Worm (Caenorhabditis elegans): ENCODE measurements around the gene Y69F12A.1.
A peak's percentile ranks its signal among the peaks of the same experiment; 100 is the strongest.
"Not testable (repeated sequence)": the region's sequence is repeated elsewhere in the genome, so short reads cannot be mapped to it uniquely, and the experiment has no call there.

The Y69F12A.1 gene

DNA sequence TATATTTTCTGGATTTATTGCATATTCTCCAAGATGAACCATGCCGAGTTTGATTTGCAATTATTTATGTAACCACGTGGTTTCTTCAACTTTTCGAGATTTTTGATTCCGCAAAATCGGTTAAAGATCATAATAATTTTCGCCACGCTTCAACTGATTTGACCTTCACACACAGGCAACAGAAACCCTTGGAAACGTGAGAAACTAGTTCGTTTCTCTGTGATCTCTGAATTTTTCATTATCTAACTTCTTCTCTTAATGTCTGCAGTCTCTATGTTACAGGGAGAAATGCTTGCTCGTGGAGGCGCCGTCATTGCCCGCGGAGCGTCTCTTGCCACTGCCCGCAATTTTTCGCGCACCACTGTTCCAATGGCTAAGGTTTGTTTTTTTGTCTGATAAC is 8.6 kb downstream of the Y69F12A.1 start, which contains the start of gene fum-1 (continued):
- TF ChIP-seq ztf-28 (GFP tag; IDR thresholded peaks at IDR 0.05) (no peak), lsl-1 (GFP tag; optimal IDR thresholded peaks at IDR 0.05) (no peak), gei-17 (GFP tag; optimal IDR thresholded peaks at IDR 0.05) (no peak), ztf-3 (GFP tag; optimal IDR thresholded peaks at IDR 0.05) (no peak), xnd-1 (tag; optimal IDR thresholded peaks at IDR 0.05) (no peak), nfya-1 (tag; optimal IDR thresholded peaks at IDR 0.05; ENCODE audit: borderline replicate concordance, insufficient read depth) (no peak), tbp1 (GFP tag; optimal IDR thresholded peaks at IDR 0.05) (no peak), ets-4 (GFP tag; optimal IDR thresholded peaks at IDR 0.05) (no peak), rcor-1 (GFP tag; IDR thresholded peaks at IDR 0.05) (no peak), pbrm-1 (GFP tag; IDR thresholded peaks at IDR 0.05) (no peak), somi-1 (GFP tag; optimal IDR thresholded peaks at IDR 0.05) (peak; percentile 58), fkh-3 (tag; optimal IDR thresholded peaks at IDR 0.05) (no peak), C17E4.6 (GFP tag; IDR thresholded peaks at IDR 0.05) (no peak), egrh-3 (GFP tag; IDR thresholded peaks at IDR 0.05) (no peak), dpl-1 (GFP tag; optimal IDR thresholded peaks at IDR 0.05) (no peak), tbx-9 (tag; optimal IDR thresholded peaks at IDR 0.05; ENCODE audit: borderline replicate concordance) (no peak), akir-1 (GFP tag; optimal IDR thresholded peaks at IDR 0.05) (no peak), die-1 (tag; optimal IDR thresholded peaks at IDR 0.05) (no peak), Y56A3A.18 (GFP tag; IDR thresholded peaks at IDR 0.05) (no peak), ceh-79 (tag; optimal IDR thresholded peaks at IDR 0.05) (no peak), chd-7 (tag; optimal IDR thresholded peaks at IDR 0.05) (no peak), F55B11.4 (tag; optimal IDR thresholded peaks at IDR 0.05; ENCODE audit: borderline replicate concordance, insufficient read depth) (no peak), ztf-18 (tag; optimal IDR thresholded peaks at IDR 0.05) (peak; percentile 27), sptf-2 (GFP tag; optimal IDR thresholded peaks at IDR 0.05) (no peak), let-607 (tag; optimal IDR thresholded peaks at IDR 0.05) (peak in 1 of 2 experiments; percentile 27), snpc-1.3 (tag; optimal IDR thresholded peaks at IDR 0.05; ENCODE audit: insufficient read depth) (no peak), lir-1 (GFP tag; conservative IDR thresholded peaks at IDR 0.05) (no peak)

- TF ChIP-seq rpc-1 (optimal IDR thresholded peaks at IDR 0.05); rpc-1 (tag; optimal IDR thresholded peaks at IDR 0.05); hrde-1 (tag; optimal IDR thresholded peaks at IDR 0.05; ENCODE audit: borderline replicate concordance); xnd-1 (tag; optimal IDR thresholded peaks at IDR 0.05): not testable (repeated sequence)
These were observed 12.2 kb downstream of the Y69F12A.1 start, which contains the start of gene H14A12.5 for ce11 chrIII:7468980-7469379. Gene H14A12.5, minus strand, starts transcription at chrIII:7469080.

ce11 chrIII:7478932-7479331 is 22.2 kb downstream of the Y69F12A.1 start:
- TF ChIP-seq ZK185.1 (tag; optimal IDR thresholded peaks at IDR 0.05; ENCODE audit: poor library complexity, severe bottlenecking) = no peak
- TF ChIP-seq aptf-2 (GFP tag; conservative IDR thresholded peaks at IDR 0.05) = no peak
- no peak for TF ChIP-seq ztf-18 (tag; optimal IDR thresholded peaks at IDR 0.05)
- TF ChIP-seq zfh-2 (GFP tag; conservative IDR thresholded peaks at IDR 0.05) = no peak
- TF ChIP-seq pbrm-1 (GFP tag; IDR thresholded peaks at IDR 0.05) = no peak
- no peak for TF ChIP-seq B0336.3 (GFP tag; IDR thresholded peaks at IDR 0.05)
- TF ChIP-seq dox-1 (GFP tag; IDR thresholded peaks at IDR 0.05) = peak; percentile 62
- TF ChIP-seq mcd-1 (GFP tag; IDR thresholded peaks at IDR 0.05) = no peak
- TF ChIP-seq F22D6.2 (tag; optimal IDR thresholded peaks at IDR 0.05) = no peak
- TF ChIP-seq nhr-80 (tag; optimal IDR thresholded peaks at IDR 0.05) = peak; percentile 96
- no peak for TF ChIP-seq aptf-3 (GFP tag; IDR thresholded peaks at IDR 0.05)
- TF ChIP-seq snpc-3.4 (tag; optimal IDR thresholded peaks at IDR 0.05) = no peak
- no peak for TF ChIP-seq tbx-9 (tag; optimal IDR thresholded peaks at IDR 0.05; ENCODE audit: borderline replicate concordance)
- no peak for TF ChIP-seq T26A5.8 (tag; optimal IDR thresholded peaks at IDR 0.05)
- peak; percentile 61 for TF ChIP-seq ets-4 (GFP tag; optimal IDR thresholded peaks at IDR 0.05)

All from whole organism, young adult.